Worm (Caenorhabditis elegans) whole organism, L1 larva: ENCODE measurements around the gene cox-6B.
A peak's percentile ranks its signal among the peaks of the same experiment; 100 is the strongest.

Experiments
- F16B12.6 ChIP-seq: fragments of 150-350 bp; optimal IDR thresholded peaks from 2 replicates; lab custom pipeline; 2014; ENCODE audit warnings: missing biosample characterization, missing genetic modification characterization
- aha-1 ChIP-seq: fragments of 150-350 bp; optimal IDR thresholded peaks from 2 replicates; lab custom pipeline; 2014; ENCODE audit warnings: missing biosample characterization, missing genetic modification characterization
- alr-1 ChIP-seq: fragments of 200-800 bp; sonication (Bioruptor generic); optimal IDR thresholded peaks from 2 replicates; lab custom pipeline; 2018; ENCODE audit warnings: borderline replicate concordance, mild to moderate bottlenecking, missing genetic modification characterization, missing compliant biosample characterization
- ama-1 ChIP-seq: fragments of 150-350 bp; optimal IDR thresholded peaks from 2 replicates; lab custom pipeline; 2014
- ceh-82 ChIP-seq, 3 experiments: fragments of 150-350 bp in 1 of 3; sonication (generic microtip) in 2 of 3; optimal IDR thresholded peaks; 2 replicates each; lab custom pipeline; 2014 to 2017; ENCODE audit warnings: missing biosample characterization in 3 of 3, missing genetic modification characterization in 3 of 3
- ceh-88 ChIP-seq: fragments of 200-800 bp; sonication (Bioruptor generic); IDR thresholded peaks from 2 replicates; pipeline ENCODE4 v1.3.6; 2022; ENCODE audit warnings: missing genetic modification characterization, missing compliant biosample characterization
- ceh-90 ChIP-seq: sonication (generic microtip); optimal IDR thresholded peaks from 2 replicates; lab custom pipeline; 2016; ENCODE audit warnings: missing genetic modification characterization, missing compliant biosample characterization
- efl-1 ChIP-seq, 4 experiments: fragments of 150-350 bp; optimal IDR thresholded peaks in 3 of 4; peaks in 1 of 4; 1 replicate in 1 of 4; 2 replicates in 3 of 4; lab custom pipeline; 2014; ENCODE audit warnings: missing biosample characterization in 2 of 4, missing genetic modification characterization in 2 of 4, missing genetic modification reagents in 2 of 4
- egl-13 ChIP-seq: sonication (generic microtip); optimal IDR thresholded peaks from 2 replicates; lab custom pipeline; 2016; ENCODE audit warnings: missing genotype, missing genetic modification reagents, missing genetic modification characterization, missing compliant biosample characterization
- elt-2 ChIP-seq: sonication (generic microtip); optimal IDR thresholded peaks from 2 replicates; lab custom pipeline; 2016; ENCODE audit warnings: missing genetic modification characterization, mild to moderate bottlenecking, inconsistent platforms, missing compliant biosample characterization, missing genetic modification reagents
- fkh-4 ChIP-seq: sonication (generic microtip); optimal IDR thresholded peaks from 2 replicates; lab custom pipeline; 2016; ENCODE audit warnings: missing compliant biosample characterization, missing genetic modification characterization, borderline replicate concordance
- fkh-8 ChIP-seq: sonication (generic microtip); optimal IDR thresholded peaks from 2 replicates; lab custom pipeline; 2016; ENCODE audit warnings: mild to moderate bottlenecking, missing genetic modification characterization, missing compliant biosample characterization
- fos-1 ChIP-seq: fragments of 150-350 bp; optimal IDR thresholded peaks from 2 replicates; lab custom pipeline; 2014; ENCODE audit warnings: missing biosample characterization, missing genetic modification characterization
- grh-1 ChIP-seq: fragments of 200-800 bp; sonication (Bioruptor generic); IDR thresholded peaks from 2 replicates; pipeline ENCODE4 v1.3.6; 2022; ENCODE audit warnings: missing genetic modification reagents, missing genetic modification characterization, missing compliant biosample characterization
- hpl-2 ChIP-seq: fragments of 150-350 bp; optimal IDR thresholded peaks from 2 replicates; lab custom pipeline; 2014; ENCODE audit warnings: missing biosample characterization, missing genetic modification reagents, missing genetic modification characterization
- isw-1 ChIP-seq: fragments of 200-800 bp; sonication (Bioruptor generic); IDR thresholded peaks from 2 replicates; pipeline ENCODE4 v1.3.6; 2022; ENCODE audit warnings: missing genetic modification characterization, missing compliant biosample characterization
- lin-15B ChIP-seq: fragments of 150-350 bp; sonication (generic microtip); optimal IDR thresholded peaks from 3 replicates; lab custom pipeline; 2014; ENCODE audit warnings: missing biosample characterization, missing genetic modification characterization
- lin-35 ChIP-seq, 2 experiments: fragments of 150-350 bp; optimal IDR thresholded peaks; 2 replicates each; lab custom pipeline; 2014; ENCODE audit warnings: missing biosample characterization in 2 of 2, missing genetic modification characterization in 2 of 2, missing genetic modification reagents in 2 of 2
- lsy-2 ChIP-seq, 2 experiments: fragments of 150-350 bp; optimal IDR thresholded peaks; 2 replicates each; lab custom pipeline; 2014; ENCODE audit warnings: missing biosample characterization in 2 of 2, missing genetic modification characterization in 2 of 2
- mep-1 ChIP-seq: fragments of 150-350 bp; optimal IDR thresholded peaks from 2 replicates; lab custom pipeline; 2014; ENCODE audit warnings: missing biosample characterization, missing genetic modification characterization
- nhr-237 ChIP-seq: fragments of 150-350 bp; optimal IDR thresholded peaks from 2 replicates; lab custom pipeline; 2014; ENCODE audit warnings: missing biosample characterization, missing genetic modification characterization
- nhr-47 ChIP-seq: sonication (generic microtip); optimal IDR thresholded peaks from 2 replicates; lab custom pipeline; 2016; ENCODE audit warnings: mild to moderate bottlenecking, missing genetic modification characterization, moderate library complexity, missing compliant biosample characterization
- nhr-71 ChIP-seq: sonication (generic microtip); optimal IDR thresholded peaks from 2 replicates; lab custom pipeline; 2016; ENCODE audit warnings: mild to moderate bottlenecking, missing genetic modification characterization, moderate library complexity, missing compliant biosample characterization
- nhr-76 ChIP-seq: sonication (generic microtip); optimal IDR thresholded peaks from 2 replicates; lab custom pipeline; 2017; ENCODE audit warnings: missing biosample characterization, missing genetic modification characterization
- nhr-77 ChIP-seq: fragments of 150-350 bp; optimal IDR thresholded peaks from 2 replicates; lab custom pipeline; 2014; ENCODE audit warnings: missing biosample characterization, missing genetic modification characterization
- nhr-84 ChIP-seq: sonication (generic microtip); optimal IDR thresholded peaks from 2 replicates; lab custom pipeline; 2017; ENCODE audit warnings: missing biosample characterization, missing genetic modification characterization
- skn-1 ChIP-seq: fragments of 150-350 bp; optimal IDR thresholded peaks from 2 replicates; lab custom pipeline; 2014; ENCODE audit warnings: missing biosample characterization, missing genetic modification characterization
- snu-23 ChIP-seq: sonication (generic microtip); optimal IDR thresholded peaks from 2 replicates; lab custom pipeline; 2016; ENCODE audit warnings: missing genetic modification characterization, missing compliant biosample characterization
- sox-4 ChIP-seq: sonication (generic microtip); optimal IDR thresholded peaks from 2 replicates; lab custom pipeline; 2016; ENCODE audit warnings: missing genetic modification characterization, missing compliant biosample characterization
- sptf-1 ChIP-seq: fragments of 150-350 bp; optimal IDR thresholded peaks from 2 replicates; lab custom pipeline; 2014; ENCODE audit warnings: missing biosample characterization, missing genetic modification characterization
- sup-37 ChIP-seq: fragments of 200-800 bp; sonication (Bioruptor generic); optimal IDR thresholded peaks from 2 replicates; lab custom pipeline; 2018; ENCODE audit warnings: mild to moderate bottlenecking, missing genetic modification characterization, missing compliant biosample characterization
- swsn-7 ChIP-seq: sonication (generic microtip); optimal IDR thresholded peaks from 2 replicates; lab custom pipeline; 2016; ENCODE audit warnings: missing genetic modification characterization, missing compliant biosample characterization
- tbx-2 ChIP-seq: sonication (generic microtip); optimal IDR thresholded peaks from 2 replicates; lab custom pipeline; 2016; ENCODE audit warnings: missing genetic modification characterization, missing compliant biosample characterization
- unc-130 ChIP-seq: fragments of 150-350 bp; optimal IDR thresholded peaks from 2 replicates; lab custom pipeline; 2017; ENCODE audit warnings: missing biosample characterization, missing genetic modification characterization, inconsistent platforms
- unc-86 ChIP-seq: sonication (generic microtip); optimal IDR thresholded peaks from 2 replicates; lab custom pipeline; 2016; ENCODE audit warnings: missing genetic modification characterization, missing compliant biosample characterization
- unc-98 ChIP-seq: fragments of 200-800 bp; sonication (Bioruptor generic); IDR thresholded peaks from 2 replicates; pipeline ENCODE4 v1.3.6; 2022; ENCODE audit warnings: missing genetic modification characterization, missing compliant biosample characterization
- vab-15 ChIP-seq: sonication (generic microtip); optimal IDR thresholded peaks from 2 replicates; lab custom pipeline; 2017; ENCODE audit warnings: missing genotype, mild to moderate bottlenecking, missing genetic modification characterization, missing compliant biosample characterization
- xbp-1 ChIP-seq: sonication (generic microtip); optimal IDR thresholded peaks from 2 replicates; lab custom pipeline; 2016; ENCODE audit warnings: missing genetic modification characterization, missing compliant biosample characterization

Gene cox-6B

DNA sequence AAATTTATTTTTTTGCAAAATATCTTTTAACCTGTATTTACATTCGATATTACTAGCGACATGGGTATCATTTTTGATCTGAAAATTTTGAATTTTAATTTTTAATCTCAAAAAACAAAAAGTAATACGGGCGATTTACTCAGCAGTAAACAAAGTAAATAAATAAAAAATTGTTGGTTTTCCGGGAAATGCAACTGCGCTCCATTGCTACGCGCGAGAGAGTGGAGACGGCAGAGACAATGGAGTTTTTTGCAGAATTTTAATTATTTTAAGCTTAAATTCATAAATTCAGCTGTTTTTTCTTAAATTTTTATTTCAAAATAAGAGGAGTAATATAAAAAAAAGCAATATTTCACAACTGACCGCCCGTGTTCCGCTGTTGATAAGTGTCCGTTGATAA lies 723 bp upstream of the cox-6B start, which contains the start of gene slc-30A9 (continued):
- TF ChIP-seq efl-1 (optimal IDR thresholded peaks at IDR 0.05; lab: Kevin White, UChicago) = peak; percentile 51 to 56
- TF ChIP-seq efl-1 (GFP tag; optimal IDR thresholded peaks at IDR 0.05 in 1 of 2; lab: Kevin White, UChicago) = peak; percentile 62 to 94
- TF ChIP-seq nhr-77 (tag; lab: Kevin White, UChicago) = peak; percentile 14
- TF ChIP-seq F16B12.6 (tag; lab: Kevin White, UChicago) = peak; percentile 50
- no peak for TF ChIP-seq fkh-8 (tag; lab: Kevin White, UChicago)
- no peak for TF ChIP-seq nhr-76
- no peak for TF ChIP-seq alr-1 (tag; lab: Kevin White, UChicago)
- TF ChIP-seq ama-1 (lab: Kevin White, UChicago) = no peak
- no peak for TF ChIP-seq elt-2 (tag; lab: Kevin White, UChicago)
- peak; percentile 31 for TF ChIP-seq skn-1 (tag; lab: Kevin White, UChicago)
- TF ChIP-seq lsy-2 (tag; optimal IDR thresholded peaks at IDR 0.05; lab: Kevin White, UChicago) = peak; percentile 61 to 71
- TF ChIP-seq sox-4 (tag; lab: Kevin White, UChicago) = no peak
- no peak for TF ChIP-seq sptf-1 (tag; lab: Kevin White, UChicago)
- no peak for TF ChIP-seq fos-1
- TF ChIP-seq ceh-82 (tag; optimal IDR thresholded peaks at IDR 0.05; lab: Kevin White, UChicago) = peak; percentile 9 to 57 (median 41)
- peak; percentile 15 for TF ChIP-seq tbx-2 (tag; lab: Kevin White, UChicago)
- no peak for TF ChIP-seq ceh-90
- TF ChIP-seq aha-1 = no peak
- TF ChIP-seq sup-37 = no peak
- peak; percentile 42 for TF ChIP-seq nhr-47
- TF ChIP-seq lin-35 (GFP tag; optimal IDR thresholded peaks at IDR 0.05; lab: Kevin White, UChicago) = peak; percentile 35 to 50
- peak; percentile 57 for TF ChIP-seq snu-23
- peak; percentile 63 for TF ChIP-seq nhr-71
- peak; percentile 27 for TF ChIP-seq unc-86 (tag; lab: Kevin White, UChicago)
- no peak for TF ChIP-seq hpl-2 (GFP tag; lab: Kevin White, UChicago)
- peak; percentile 31 for TF ChIP-seq xbp-1 (tag; lab: Kevin White, UChicago)
- peak; percentile 79 for TF ChIP-seq egl-13 (tag; lab: Kevin White, UChicago)
- no peak for TF ChIP-seq grh-1 (GFP tag; lab: Robert Waterston, UW)
- no peak for TF ChIP-seq nhr-237 (tag; lab: Kevin White, UChicago)
- peak; percentile 59 for TF ChIP-seq lin-15B (tag; lab: Kevin White, UChicago)
- peak; percentile 76 for TF ChIP-seq mep-1 (tag; lab: Kevin White, UChicago)

- TF ChIP-seq skn-1 (tag; lab: Kevin White, UChicago) (no peak), unc-86 (tag; lab: Kevin White, UChicago) (no peak), efl-1 (optimal IDR thresholded peaks at IDR 0.05; lab: Kevin White, UChicago) (no peak), efl-1 (GFP tag; optimal IDR thresholded peaks at IDR 0.05 in 1 of 2; lab: Kevin White, UChicago) (peak in 1 of 2 experiments; percentile 31), ceh-88 (GFP tag; lab: Robert Waterston, UW) (no peak), ceh-90 (no peak), swsn-7 (tag; lab: Kevin White, UChicago) (no peak)
These were observed 1.2 kb downstream of the cox-6B start, which contains the start of gene set-27 for ce11 chrIII:2700637-2701036. Gene set-27, plus strand, starts transcription at chrIII:2700937.

ce11 chrIII:2710211-2710610 lies 10.7 kb downstream of the cox-6B start:
- TF ChIP-seq fkh-4 = no peak
- TF ChIP-seq unc-130 (tag; lab: Kevin White, UChicago) = no peak
- TF ChIP-seq nhr-71 = no peak
- TF ChIP-seq isw-1 = no peak
- no peak for TF ChIP-seq lsy-2 (tag; optimal IDR thresholded peaks at IDR 0.05; lab: Kevin White, UChicago)
- no peak for TF ChIP-seq unc-98 (GFP tag; lab: Robert Waterston, UW)
- no peak for TF ChIP-seq F16B12.6 (tag; lab: Kevin White, UChicago)
- no peak for TF ChIP-seq aha-1
- TF ChIP-seq mep-1 (tag; lab: Kevin White, UChicago) = no peak
- TF ChIP-seq nhr-84 (tag; lab: Kevin White, UChicago) = no peak
- no peak for TF ChIP-seq vab-15
